Worm (Caenorhabditis elegans): ENCODE data around the gene srw-103.

The srw-103 gene

ce11 chrV:1743205-1743870 lies 26.3 kb downstream of the srw-103 start, which contains the start of gene nhr-256 (continued):
- TF ChIP-seq fkh-6 (tag; optimal IDR thresholded peaks at IDR 0.05) = no peak

ce11 chrV:1749053-1749452 lies 32.1 kb downstream of the srw-103 start, which contains the start of gene ZK697.8:
Gene ZK697.8, minus strand, starts transcription at chrV:1749153.
- TF ChIP-seq tbx-7 (tag; optimal IDR thresholded peaks at IDR 0.05) (no peak), pha-2 (tag; optimal IDR thresholded peaks at IDR 0.05) (no peak), ttx-3 (tag; optimal IDR thresholded peaks at IDR 0.05) (no peak), hlh-15 (tag; optimal IDR thresholded peaks at IDR 0.05) (no peak), F13H6.1 (tag; optimal IDR thresholded peaks at IDR 0.05) (no peak), ceh-34 (tag; optimal IDR thresholded peaks at IDR 0.05) (no peak), pag-3 (tag; optimal IDR thresholded peaks at IDR 0.05; ENCODE audit: borderline replicate concordance) (no peak), ceh-31 (tag; optimal IDR thresholded peaks at IDR 0.05) (no peak), elt-4 (tag; optimal IDR thresholded peaks at IDR 0.05) (no peak), ets-4 (tag; optimal IDR thresholded peaks at IDR 0.05) (no peak), mec-3 (tag; optimal IDR thresholded peaks at IDR 0.05; ENCODE audit: borderline replicate concordance) (no peak), gmeb-2 (tag; optimal IDR thresholded peaks at IDR 0.05) (no peak), lim-6 (tag; optimal IDR thresholded peaks at IDR 0.05) (no peak), C08G9.2 (tag; optimal IDR thresholded peaks at IDR 0.05) (no peak), syd-9 (tag; optimal IDR thresholded peaks at IDR 0.05) (no peak), ama-1 (optimal IDR thresholded peaks at IDR 0.05) (no peak), ceh-9 (tag; optimal IDR thresholded peaks at IDR 0.05) (no peak), unc-42 (tag; optimal IDR thresholded peaks at IDR 0.05) (no peak)

ce11 chrV:1751449-1751848 lies 34.5 kb downstream of the srw-103 start, which contains the start of gene srh-199:
Gene srh-199, minus strand, starts transcription at chrV:1751549.
- TF ChIP-seq dmd-4 (tag; optimal IDR thresholded peaks at IDR 0.05; ENCODE audit: borderline replicate concordance) = no peak
- TF ChIP-seq nfya-1 (tag; optimal IDR thresholded peaks at IDR 0.05) = no peak
- TF ChIP-seq pag-3 (tag; optimal IDR thresholded peaks at IDR 0.05; ENCODE audit: borderline replicate concordance) = no peak

DNA sequence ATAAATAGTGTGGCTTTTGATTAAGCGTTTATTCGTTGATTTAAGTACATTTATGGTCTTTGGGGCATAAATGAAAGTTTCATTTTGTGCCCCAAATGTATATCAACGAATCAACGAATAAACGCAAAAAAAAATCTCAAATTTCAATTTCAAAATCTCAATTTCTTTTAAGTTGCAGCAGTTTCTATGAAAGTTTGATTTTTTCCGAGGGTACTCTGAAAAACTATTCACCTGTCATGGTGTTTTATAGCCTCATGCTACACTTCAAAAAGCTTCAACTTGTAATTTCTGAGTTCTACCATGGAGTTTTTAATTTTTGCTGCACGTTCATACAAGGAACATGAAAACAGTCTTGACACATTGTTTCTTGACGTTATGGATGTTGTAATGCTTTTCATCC lies 35.5 kb downstream of the srw-103 start, which contains the start of gene ZK697.1:
ZK697.1 (plus strand) TSS at position 301 of the 400 bp plus-strand sequence.
- TF ChIP-seq elt-4 (tag; optimal IDR thresholded peaks at IDR 0.05) (no peak), ceh-14 (tag; optimal IDR thresholded peaks at IDR 0.05) (no peak), K02D7.2 (tag; optimal IDR thresholded peaks at IDR 0.05) (no peak), syd-9 (tag; optimal IDR thresholded peaks at IDR 0.05) (no peak), unc-42 (tag; optimal IDR thresholded peaks at IDR 0.05) (no peak), ttx-3 (tag; optimal IDR thresholded peaks at IDR 0.05) (no peak), hlh-30 (tag; optimal IDR thresholded peaks at IDR 0.05; ENCODE audit: insufficient read depth) (no peak), ceh-24 (tag; optimal IDR thresholded peaks at IDR 0.05) (no peak), ceh-30 (tag; optimal IDR thresholded peaks at IDR 0.05) (no peak), eyg-1 (tag; optimal IDR thresholded peaks at IDR 0.05) (no peak), ztf-16 (tag; optimal IDR thresholded peaks at IDR 0.05) (no peak), elt-2 (tag; optimal IDR thresholded peaks at IDR 0.05) (no peak), unc-86 (tag; optimal IDR thresholded peaks at IDR 0.05) (no peak), ceh-2 (tag; optimal IDR thresholded peaks at IDR 0.05) (no peak), ceh-18 (tag; optimal IDR thresholded peaks at IDR 0.05) (no peak), ceh-34 (tag; optimal IDR thresholded peaks at IDR 0.05) (no peak), nhr-11 (tag; optimal IDR thresholded peaks at IDR 0.05) (no peak), ref-2 (tag; optimal IDR thresholded peaks at IDR 0.05) (no peak), unc-55 (GFP tag; optimal IDR thresholded peaks at IDR 0.05) (no peak)

DNA sequence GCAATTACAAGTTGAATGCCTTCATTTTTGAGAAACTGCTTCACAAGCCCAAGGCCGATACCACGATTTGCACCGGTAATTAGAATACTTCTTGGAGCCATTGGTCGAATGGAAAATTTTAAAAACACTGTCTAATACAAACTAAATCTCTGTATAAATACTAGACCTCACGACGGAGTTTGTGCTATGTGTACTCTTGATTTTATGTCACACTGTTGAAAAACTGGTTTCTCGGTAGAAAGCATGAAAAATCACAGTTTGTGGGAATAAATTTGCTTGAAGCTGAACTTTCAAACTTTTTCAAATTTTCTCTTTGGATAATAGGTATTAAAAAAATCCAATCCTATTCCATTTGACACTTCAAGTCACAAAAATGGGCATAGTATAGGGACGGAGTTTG lies 38.6 kb downstream of the srw-103 start, which contains the start of gene ZK697.14:
ZK697.14 (minus strand) TSS at position 101 of the 400 bp plus-strand sequence.
- TF ChIP-seq zip-5 (tag; optimal IDR thresholded peaks at IDR 0.05) = no peak
- TF ChIP-seq tbx-7 (tag; optimal IDR thresholded peaks at IDR 0.05) = no peak
- no peak for TF ChIP-seq unc-42 (tag; optimal IDR thresholded peaks at IDR 0.05)
- no peak for TF ChIP-seq fkh-10 (GFP tag; optimal IDR thresholded peaks at IDR 0.05)
- no peak for TF ChIP-seq gmeb-2 (tag; optimal IDR thresholded peaks at IDR 0.05)
- TF ChIP-seq pros-1 (tag; optimal IDR thresholded peaks at IDR 0.05) = no peak
- TF ChIP-seq ceh-45 (GFP tag; IDR thresholded peaks at IDR 0.05) = no peak
- TF ChIP-seq lin-11 (tag; optimal IDR thresholded peaks at IDR 0.05) = no peak
- no peak for TF ChIP-seq elt-4 (tag; optimal IDR thresholded peaks at IDR 0.05)
- TF ChIP-seq hlh-15 (tag; optimal IDR thresholded peaks at IDR 0.05) = no peak
- TF ChIP-seq rnt-1 (tag; optimal IDR thresholded peaks at IDR 0.05) = no peak
- TF ChIP-seq ceh-18 (tag; optimal IDR thresholded peaks at IDR 0.05) = no peak

Data from whole organism, late embryonic.